Fruit fly (Drosophila melanogaster): ENCODE data around the gene Galt.
A peak's percentile ranks its signal among the peaks of the same experiment; 100 is the strongest.

Gene Galt

dm6 chr2L:6671409-6671808 is 3.6 kb upstream of the Galt start:
- TF ChIP-seq sd (tag; optimal IDR thresholded peaks at IDR 0.05), result peak; percentile 73
- 0 out of 3 replicates have a peak, but pooled peaks have one; percentile 25 for TF ChIP-seq CG6175 (GFP tag; IDR thresholded peaks at IDR 0.05)
- no peak for TF ChIP-seq CG1233 (GFP tag; optimal IDR thresholded peaks at IDR 0.05)
- no peak for TF ChIP-seq pzg (GFP tag; optimal IDR thresholded peaks at IDR 0.05)
- no peak for TF ChIP-seq Bteb2 (GFP tag; optimal IDR thresholded peaks at IDR 0.05)
- peak; percentile 46 for TF ChIP-seq Deaf1 (tag; optimal IDR thresholded peaks at IDR 0.05)
- TF ChIP-seq amos (GFP tag; IDR thresholded peaks at IDR 0.05; ENCODE audit: partially characterized antibody), result no peak
- peak; percentile 48 for TF ChIP-seq sens (GFP tag)
- peak; percentile 35 for TF ChIP-seq CG12769 (tag; optimal IDR thresholded peaks at IDR 0.05)
- TF ChIP-seq sisA (GFP tag; IDR thresholded peaks at IDR 0.05), result no peak
- TF ChIP-seq slp2 (GFP tag; optimal IDR thresholded peaks at IDR 0.05), result no peak
- peak; percentile 55 for TF ChIP-seq sug (tag; optimal IDR thresholded peaks at IDR 0.05)

- TF ChIP-seq MESR4 (GFP tag; optimal IDR thresholded peaks at IDR 0.05), result no peak
- TF ChIP-seq gfzf (GFP tag; optimal IDR thresholded peaks at IDR 0.05), result peak; percentile 23
- no peak for TF ChIP-seq Dref (GFP tag; IDR thresholded peaks at IDR 0.05)
- peak; percentile 2 for TF ChIP-seq CG9797 (GFP tag; optimal IDR thresholded peaks at IDR 0.05)
- peak; percentile 26 for TF ChIP-seq CG3995 (GFP tag; optimal IDR thresholded peaks at IDR 0.05)
- no peak for TF ChIP-seq CG7987 (GFP tag; optimal IDR thresholded peaks at IDR 0.05)
- peak; percentile 18 for TF ChIP-seq Ets97D (GFP tag; optimal IDR thresholded peaks at IDR 0.05)
- TF ChIP-seq Myb (GFP tag; optimal IDR thresholded peaks at IDR 0.05), result peak; percentile 60
- TF ChIP-seq shn (GFP tag; optimal IDR thresholded peaks at IDR 0.05), result no peak
- 0 out of 2 replicates have a peak, but pooled peaks have one; percentile 9 for TF ChIP-seq Awh (GFP tag; IDR thresholded peaks at IDR 0.05)
- no peak for TF ChIP-seq CG43689 (GFP tag; IDR thresholded peaks at IDR 0.05)
- TF ChIP-seq pzg (GFP tag; optimal IDR thresholded peaks at IDR 0.05), result peak; percentile 9
- TF ChIP-seq phol (tag; optimal IDR thresholded peaks at IDR 0.05), result peak; percentile 84
- TF ChIP-seq stwl (tag; optimal IDR thresholded peaks at IDR 0.05), result peak; percentile 74
- peak in 1 of 2 experiments; percentile 60 for TF ChIP-seq Pdp1 (GFP tag; optimal IDR thresholded peaks at IDR 0.05)
- no peak for TF ChIP-seq CG16813 (GFP tag; IDR thresholded peaks at IDR 0.05; ENCODE audit: partially characterized antibody)
- no peak for TF ChIP-seq onecut (GFP tag; IDR thresholded peaks at IDR 0.05)
- peak; percentile 26 for TF ChIP-seq Med (GFP tag)
- no peak for TF ChIP-seq esg (GFP tag; conservative IDR thresholded peaks at IDR 0.05)
- TF ChIP-seq Dp (GFP tag; optimal IDR thresholded peaks at IDR 0.05), result peak; percentile 17
- TF ChIP-seq Oli (tag; optimal IDR thresholded peaks at IDR 0.05), result no peak
- TF ChIP-seq CG10267 (tag; optimal IDR thresholded peaks at IDR 0.05), result peak; percentile 81
- no peak for TF ChIP-seq CTCF (GFP tag; optimal IDR thresholded peaks at IDR 0.05)
Measured at dm6 chr2L:6663562-6664051, 4.2 kb downstream of the Galt start, which contains the start of the genes CG13771, CG34310 and cup. TSS of gene CG13771 (minus strand) at chr2L:6663612. TSS of gene CG34310 (plus strand) at chr2L:6663664. TSS of gene cup (plus strand) at chr2L:6663664.

DNA sequence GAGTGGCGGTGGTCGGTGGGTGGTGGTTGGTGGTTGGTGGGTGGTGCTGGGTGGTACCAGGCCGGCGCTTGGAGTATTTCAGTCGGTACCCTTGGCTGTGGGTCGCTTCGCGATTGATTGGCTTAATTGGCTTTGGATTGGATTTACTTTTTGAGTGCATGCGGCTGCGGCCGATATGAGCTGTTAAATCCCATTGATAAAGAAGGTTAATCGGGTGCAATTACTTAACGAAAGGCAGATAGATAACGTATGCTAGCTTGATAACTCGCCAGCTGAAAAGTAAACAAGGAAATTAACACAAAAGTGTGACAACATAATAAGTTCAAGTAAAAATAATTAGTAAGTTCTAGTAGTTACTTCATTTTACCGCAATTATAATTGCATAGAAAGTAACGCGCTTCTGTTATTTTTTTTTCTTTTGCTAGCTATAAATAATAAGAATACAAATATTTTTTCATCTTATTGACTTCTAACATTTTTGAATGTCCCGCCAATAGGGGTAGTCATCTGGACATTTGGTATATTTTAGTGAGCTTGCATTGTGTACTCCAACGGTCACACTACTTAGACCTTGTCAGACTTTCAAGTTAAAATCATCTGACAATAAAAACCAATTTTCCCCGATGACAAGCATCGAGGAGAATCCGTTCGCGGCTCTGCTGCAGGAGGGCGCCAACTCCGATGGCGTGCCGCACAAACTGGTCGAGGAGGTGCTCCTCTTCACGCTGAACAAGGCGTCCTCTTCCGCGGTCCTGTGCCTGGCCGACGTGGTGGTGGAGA is 9.7 kb downstream of the Galt start, which contains the start of the genes CG31636 and Ube4A:
TSS of gene CG31636 (minus strand) at position 184 of the 780 bp plus-strand sequence.
TSS of gene Ube4A (plus strand) at position 549 of the 780 bp plus-strand sequence.
- TF ChIP-seq tll (GFP tag; optimal IDR thresholded peaks at IDR 0.05) (no peak), E2f2 (GFP tag; IDR thresholded peaks at IDR 0.05) (peak; percentile 94), CG4617 (GFP tag; optimal IDR thresholded peaks at IDR 0.05; ENCODE audit: borderline replicate concordance) (peak; percentile 88), ash1 (GFP tag; optimal IDR thresholded peaks at IDR 0.05) (no peak), H15 (GFP tag; IDR thresholded peaks at IDR 0.05) (no peak), CG12071 (GFP tag; optimal IDR thresholded peaks at IDR 0.05) (no peak), CG7745 (tag; optimal IDR thresholded peaks at IDR 0.05) (peak; percentile 86), sens-2 (GFP tag; IDR thresholded peaks at IDR 0.05) (0 out of 2 replicates have a peak, but pooled peaks have one; percentile 26), Lim3 (GFP tag; IDR thresholded peaks at IDR 0.05) (no peak), vnd (GFP tag; IDR thresholded peaks at IDR 0.05; ENCODE audit: partially characterized antibody) (0 out of 3 replicates have a peak, but pooled peaks have one; percentile 37), Dip2 (GFP tag; IDR thresholded peaks at IDR 0.05) (no peak), sisA (GFP tag; IDR thresholded peaks at IDR 0.05) (no peak), CG13287 (GFP tag; IDR thresholded peaks at IDR 0.05; ENCODE audit: partially characterized antibody) (0 out of 2 replicates have a peak, but pooled peaks have one; percentile 19), CG17802 (tag; optimal IDR thresholded peaks at IDR 0.05) (peak; percentile 24)

Measured in whole organism, embryonic.